Worm (Caenorhabditis elegans): ENCODE data around the gene srt-48.

The srt-48 gene

DNA sequence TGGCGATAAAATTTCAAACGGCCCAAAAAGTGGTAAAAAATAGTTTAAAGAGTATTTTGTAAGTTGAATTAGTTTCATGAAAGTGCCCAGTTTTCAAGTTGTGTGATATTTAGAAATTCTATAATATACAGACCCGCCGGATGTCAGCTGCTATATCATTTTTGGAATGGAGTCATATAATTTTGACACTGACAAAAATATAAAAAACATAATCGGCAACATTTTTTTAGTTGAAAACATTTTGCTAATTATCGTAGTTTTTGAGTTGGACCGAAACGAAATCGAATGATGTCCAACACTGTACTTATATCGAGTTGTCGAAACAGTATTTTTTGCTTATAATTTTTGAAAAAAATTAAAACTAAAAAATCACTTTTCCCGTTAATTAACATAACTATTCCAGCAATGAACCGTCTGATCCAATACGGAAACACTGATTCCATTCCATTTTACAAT is 34.5 kb upstream of the srt-48 start, which contains the start of gene srt-44:
Gene srt-44, plus strand, starts transcription at position 406 of the 456 bp plus-strand sequence.
- TF ChIP-seq nhr-76 (tag; optimal IDR thresholded peaks at IDR 0.05) (no peak), F49E8.2 (tag; optimal IDR thresholded peaks at IDR 0.05; ENCODE audit: borderline replicate concordance) (no peak), nhr-48 (tag; optimal IDR thresholded peaks at IDR 0.05) (no peak)

DNA sequence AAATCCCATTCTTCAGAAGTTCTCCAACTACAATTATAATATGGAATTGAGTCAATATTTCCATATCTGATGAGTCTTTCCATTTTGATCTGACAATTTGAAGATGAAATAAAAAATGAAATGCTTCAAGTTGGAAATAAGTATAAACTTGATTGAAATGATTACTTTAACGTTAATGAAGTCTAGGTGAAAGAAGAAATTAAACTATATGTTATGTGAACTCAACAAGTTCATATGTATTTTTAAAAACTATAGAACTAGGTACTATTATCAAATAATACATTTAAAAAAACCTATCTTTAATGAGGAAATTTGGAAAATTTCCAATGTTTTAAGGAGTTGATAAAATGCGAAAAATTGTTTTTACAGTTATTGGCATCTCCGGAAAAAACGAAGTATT is 29.6 kb upstream of the srt-48 start, which contains the start of gene srt-49:
Gene srt-49, minus strand, starts transcription at position 101 of the 400 bp plus-strand sequence.
- TF ChIP-seq D1046.2 (GFP tag; IDR thresholded peaks at IDR 0.05) (no peak), dmd-6 (GFP tag; IDR thresholded peaks at IDR 0.05) (no peak), nhr-28 (tag; optimal IDR thresholded peaks at IDR 0.05) (no peak), dmd-8 (GFP tag; IDR thresholded peaks at IDR 0.05) (no peak), zag-1 (tag; optimal IDR thresholded peaks at IDR 0.05) (no peak), nhr-11 (tag; optimal IDR thresholded peaks at IDR 0.05) (no peak), daf-12 (tag; optimal IDR thresholded peaks at IDR 0.05) (no peak), nhr-76 (tag; optimal IDR thresholded peaks at IDR 0.05) (no peak), nhr-237 (tag; optimal IDR thresholded peaks at IDR 0.05) (no peak), F49E8.2 (tag; optimal IDR thresholded peaks at IDR 0.05; ENCODE audit: borderline replicate concordance) (no peak), T20F7.1 (GFP tag; optimal IDR thresholded peaks at IDR 0.05) (no peak), ceh-28 (tag; optimal IDR thresholded peaks at IDR 0.05) (no peak), ceh-20 (GFP tag; IDR thresholded peaks at IDR 0.05) (no peak), ztf-7 (tag; optimal IDR thresholded peaks at IDR 0.05) (no peak), ces-1 (GFP tag; optimal IDR thresholded peaks at IDR 0.05) (no peak), fos-1 (tag; optimal IDR thresholded peaks at IDR 0.05) (no peak), pqm-1 (tag; optimal IDR thresholded peaks at IDR 0.05) (no peak), arid-1 (GFP tag; conservative IDR thresholded peaks at IDR 0.05) (no peak), unc-62 (GFP tag; optimal IDR thresholded peaks at IDR 0.05 in 1 of 2) (no peak), unc-62 (tag; optimal IDR thresholded peaks at IDR 0.05) (no peak), ceh-32 (tag; optimal IDR thresholded peaks at IDR 0.05; ENCODE audit: poor library complexity) (no peak)

DNA sequence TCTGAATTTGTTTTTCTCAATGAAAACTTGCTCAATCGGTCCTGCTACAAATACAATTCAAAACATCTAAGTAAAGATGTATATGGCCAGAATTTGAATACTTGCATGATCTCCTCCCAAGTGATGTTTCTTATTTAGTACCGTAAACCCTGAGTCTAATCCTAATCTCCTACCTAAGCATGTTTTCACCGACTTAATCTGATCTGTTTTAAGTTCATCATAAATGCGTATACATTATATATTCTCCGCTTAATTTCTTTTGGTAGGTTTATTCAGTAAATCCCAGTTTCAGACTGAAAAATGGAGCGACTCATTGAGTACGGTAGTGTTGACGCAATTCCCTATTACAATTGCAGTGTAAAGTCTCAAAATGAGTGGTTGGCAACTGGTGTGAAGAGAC is 5.7 kb upstream of the srt-48 start, which contains the start of gene srt-50:
Gene srt-50, plus strand, starts transcription at position 301 of the 400 bp plus-strand sequence.
- TF ChIP-seq ces-1 (GFP tag; optimal IDR thresholded peaks at IDR 0.05): no peak
- TF ChIP-seq zip-2 (tag; optimal IDR thresholded peaks at IDR 0.05): no peak
- TF ChIP-seq ama-1 (optimal IDR thresholded peaks at IDR 0.05): no peak
- no peak for TF ChIP-seq lim-7 (GFP tag; IDR thresholded peaks at IDR 0.05)
- no peak for TF ChIP-seq nhr-10 (tag; optimal IDR thresholded peaks at IDR 0.05)
- no peak for TF ChIP-seq fkh-10 (GFP tag; optimal IDR thresholded peaks at IDR 0.05)
- TF ChIP-seq unc-130 (GFP tag; optimal IDR thresholded peaks at IDR 0.05): no peak

DNA sequence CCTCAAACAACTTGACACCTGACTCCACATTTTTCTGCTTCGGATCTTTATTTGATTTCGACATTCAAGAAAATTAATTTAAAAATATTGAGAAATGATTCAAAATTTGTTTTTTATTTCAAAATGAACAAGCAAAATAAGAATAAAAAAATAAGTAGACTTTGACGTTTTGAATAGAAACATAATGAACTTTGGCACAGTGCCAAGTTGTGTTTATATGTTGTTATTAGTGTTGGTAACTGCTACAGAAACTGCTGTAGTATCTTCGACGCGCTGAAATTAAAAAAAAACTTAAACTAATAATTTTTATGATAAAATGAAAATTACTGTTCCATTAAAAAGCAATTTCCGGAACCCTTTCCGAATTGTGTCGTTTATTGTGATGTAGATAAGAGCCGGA is 3.1 kb downstream of the srt-48 start, which contains the start of gene Y41E3.18:
Gene Y41E3.18, minus strand, starts transcription at position 101 of the 400 bp plus-strand sequence.
- no peak for TF ChIP-seq vab-7 (GFP tag; IDR thresholded peaks at IDR 0.05)
- TF ChIP-seq F49E8.2 (tag; optimal IDR thresholded peaks at IDR 0.05; ENCODE audit: borderline replicate concordance): no peak
- TF ChIP-seq nhr-76 (tag; optimal IDR thresholded peaks at IDR 0.05): no peak
- TF ChIP-seq lin-39 (tag; optimal IDR thresholded peaks at IDR 0.05): no peak
- TF ChIP-seq D1046.2 (GFP tag; IDR thresholded peaks at IDR 0.05): no peak
- TF ChIP-seq F37D6.2 (tag; optimal IDR thresholded peaks at IDR 0.05): no peak
- TF ChIP-seq ctbp-1 (GFP tag; IDR thresholded peaks at IDR 0.05): no peak
- TF ChIP-seq zag-1 (tag; optimal IDR thresholded peaks at IDR 0.05): no peak
- TF ChIP-seq ceh-44 (GFP tag; IDR thresholded peaks at IDR 0.05): no peak

DNA sequence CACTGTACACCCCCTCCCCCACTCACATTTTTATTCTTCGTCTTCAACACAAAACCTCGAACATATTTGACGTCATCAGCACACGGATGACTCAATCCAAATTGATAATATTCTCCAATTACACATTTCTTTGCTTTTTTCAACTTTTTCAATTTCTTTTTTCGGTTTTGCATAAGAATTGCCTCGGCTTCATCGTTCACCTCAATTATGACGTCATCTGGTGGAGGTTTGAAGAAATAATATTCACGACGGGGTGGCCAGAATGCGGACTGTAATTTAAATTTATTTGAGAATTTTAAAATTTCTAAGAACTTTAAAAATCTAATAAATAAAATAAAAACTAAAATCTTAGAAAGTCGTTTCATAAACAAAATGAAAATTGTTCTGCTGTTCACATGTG is 4.9 kb downstream of the srt-48 start:
- peak; percentile 5 for TF ChIP-seq aha-1 (tag)
- TF ChIP-seq lin-39 (tag; optimal IDR thresholded peaks at IDR 0.05): no peak

Measured in whole organism, L4 larva.